Fruit fly (Drosophila melanogaster): Measurements from ENCODE around the gene Mnt.

Mnt gene

DNA sequence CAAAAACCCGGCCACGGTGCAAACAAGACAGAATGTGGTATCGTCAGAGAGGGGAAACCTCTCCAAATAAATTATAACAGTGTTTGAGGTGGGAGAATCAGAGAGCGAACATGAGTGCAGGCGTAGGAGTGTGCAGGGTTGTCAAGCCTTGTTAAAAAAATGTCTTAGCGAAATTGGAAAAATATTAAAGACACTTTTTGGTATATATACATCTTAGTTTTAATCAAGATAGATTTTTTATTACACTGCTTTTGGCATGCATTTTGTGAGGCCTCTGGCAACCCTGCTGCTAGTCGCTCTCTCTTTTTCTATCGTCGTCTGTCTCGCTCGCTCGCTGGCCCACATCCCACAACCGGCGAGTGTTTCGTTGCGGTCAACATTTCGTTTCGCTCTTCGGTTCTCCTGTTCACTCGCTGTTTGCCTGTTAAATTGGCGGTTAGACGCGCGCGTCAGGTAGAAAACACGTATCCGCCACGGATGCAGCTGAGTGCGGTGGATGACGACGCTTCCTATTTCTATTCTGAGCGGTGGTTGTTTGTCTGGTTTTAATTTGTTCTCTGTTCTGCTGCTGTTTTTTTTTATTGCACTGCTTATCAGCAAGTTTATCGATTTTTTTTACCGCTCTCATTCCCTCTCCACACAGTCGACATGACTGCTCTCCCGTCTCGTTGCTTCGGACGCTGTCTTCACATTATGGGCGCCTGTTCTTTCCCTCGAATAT is 70.6 kb downstream of the Mnt start (continued):
- TF ChIP-seq cad (GFP tag; optimal IDR thresholded peaks at IDR 0.05) (peak; percentile 58), Hmx (GFP tag; optimal IDR thresholded peaks at IDR 0.05) (peak; percentile 97), CG3065 (GFP tag; optimal IDR thresholded peaks at IDR 0.05) (peak; percentile 98), CG12219 (GFP tag; optimal IDR thresholded peaks at IDR 0.05) (peak; percentile 99), Hr78 (GFP tag; optimal IDR thresholded peaks at IDR 0.05) (peak in 1 of 2 experiments; percentile 93), fd3F (GFP tag; optimal IDR thresholded peaks at IDR 0.05) (peak; percentile 99), fd96Cb (tag; optimal IDR thresholded peaks at IDR 0.05) (peak; percentile 99), HmgZ (tag; optimal IDR thresholded peaks at IDR 0.05) (peak; percentile 100), Atf-2 (GFP tag; optimal IDR thresholded peaks at IDR 0.05) (peak; percentile 99), NK7.1 (GFP tag; optimal IDR thresholded peaks at IDR 0.05) (peak; percentile 99), Sin3A (optimal IDR thresholded peaks at IDR 0.05) (no peak), Deaf1 (tag; optimal IDR thresholded peaks at IDR 0.05) (peak; percentile 88), Fer1 (GFP tag; optimal IDR thresholded peaks at IDR 0.05) (peak; percentile 100), inv (GFP tag; IDR thresholded peaks at IDR 0.05; ENCODE audit: partially characterized antibody) (0 out of 2 replicates have a peak, but pooled peaks have one; percentile 26), gt (GFP tag; IDR thresholded peaks at IDR 0.05) (peak; percentile 99), CG4282 (GFP tag; optimal IDR thresholded peaks at IDR 0.05) (peak; percentile 97), gem (tag; optimal IDR thresholded peaks at IDR 0.05) (peak; percentile 100), sug (tag; optimal IDR thresholded peaks at IDR 0.05) (peak; percentile 99), D (optimal IDR thresholded peaks at IDR 0.05) (peak; percentile 71), D (GFP tag; optimal IDR thresholded peaks at IDR 0.05) (peak; percentile 100), CG11085 (GFP tag; IDR thresholded peaks at IDR 0.05) (peak; percentile 99), CG7271 (tag; optimal IDR thresholded peaks at IDR 0.05) (peak; percentile 98), oc (tag; optimal IDR thresholded peaks at IDR 0.05) (peak; percentile 99), CG6689 (GFP tag; IDR thresholded peaks at IDR 0.05) (peak; percentile 99), CG15696 (tag; optimal IDR thresholded peaks at IDR 0.05) (peak; percentile 100), Fer3 (tag; optimal IDR thresholded peaks at IDR 0.05) (peak; percentile 100), Opbp (GFP tag; IDR thresholded peaks at IDR 0.05; ENCODE audit: partially characterized antibody) (0 out of 3 replicates have a peak, but pooled peaks have one; percentile 22), Lhr (GFP tag; optimal IDR thresholded peaks at IDR 0.05) (peak; percentile 99), CG18619 (GFP tag; optimal IDR thresholded peaks at IDR 0.05) (peak; percentile 100), fd64A (GFP tag; optimal IDR thresholded peaks at IDR 0.05) (peak; percentile 99), CG7987 (GFP tag; optimal IDR thresholded peaks at IDR 0.05) (peak; percentile 95), wor (GFP tag; IDR thresholded peaks at IDR 0.05) (peak; percentile 99), CG8944 (GFP tag; optimal IDR thresholded peaks at IDR 0.05) (peak; percentile 99), bbx (GFP tag; IDR thresholded peaks at IDR 0.05; ENCODE audit: partially characterized antibody) (peak; percentile 23; the same call in 1 of the 2 replicates), sisA (GFP tag; IDR thresholded peaks at IDR 0.05) (peak; percentile 99), CG30403 (GFP tag; optimal IDR thresholded peaks at IDR 0.05) (peak; percentile 100), Myb (GFP tag; optimal IDR thresholded peaks at IDR 0.05) (peak; percentile 94), CG14050 (GFP tag; IDR thresholded peaks at IDR 0.05) (peak; percentile 99), CG4854 (GFP tag; optimal IDR thresholded peaks at IDR 0.05) (peak; percentile 99), Fer2 (tag; optimal IDR thresholded peaks at IDR 0.05) (peak; percentile 99), CG12236 (GFP tag; optimal IDR thresholded peaks at IDR 0.05) (peak; percentile 99), CG17359 (tag; optimal IDR thresholded peaks at IDR 0.05) (peak; percentile 100), CG7745 (tag; optimal IDR thresholded peaks at IDR 0.05) (peak; percentile 94), H15 (GFP tag; IDR thresholded peaks at IDR 0.05) (peak; percentile 100), Mrtf (GFP tag; IDR thresholded peaks at IDR 0.05) (peak; percentile 99), CG7963 (GFP tag; IDR thresholded peaks at IDR 0.05; ENCODE audit: partially characterized antibody) (peak; percentile 49; the same call in 1 of the 3 replicates), CG1792 (GFP tag; optimal IDR thresholded peaks at IDR 0.05) (peak; percentile 99), CG18764 (GFP tag; optimal IDR thresholded peaks at IDR 0.05) (peak; percentile 99), CG4707 (GFP tag; optimal IDR thresholded peaks at IDR 0.05) (peak; percentile 94)
